Worm (Caenorhabditis elegans) whole organism, early embryonic: ENCODE measurements around the gene Y94H6A.7.

Source experiments
- ama-1 ChIP-seq: fragments of 150-350 bp; optimal IDR thresholded peaks from 2 replicates; lab custom pipeline; 2014
- ceh-13 ChIP-seq: fragments of 200-800 bp; sonication (Bioruptor generic); optimal IDR thresholded peaks from 2 replicates; lab custom pipeline; 2018; ENCODE audit warnings: mild to moderate bottlenecking, missing genetic modification characterization, missing compliant biosample characterization
- ceh-36 ChIP-seq: sonication (generic microtip); optimal IDR thresholded peaks from 2 replicates; lab custom pipeline; 2016; ENCODE audit warnings: missing genetic modification characterization, inconsistent platforms, missing compliant biosample characterization
- flt-1 ChIP-seq: fragments of 200-800 bp; sonication (Bioruptor generic); IDR thresholded peaks from 2 replicates; pipeline ENCODE4 v1.3.6; 2022; ENCODE audit warnings: missing genetic modification characterization, missing compliant biosample characterization
- hmbx-1 ChIP-seq: sonication (generic microtip); optimal IDR thresholded peaks from 2 replicates; lab custom pipeline; 2016; ENCODE audit warnings: mild to moderate bottlenecking, missing genetic modification characterization, missing compliant biosample characterization
- hnd-1 ChIP-seq: sonication (generic microtip); optimal IDR thresholded peaks from 2 replicates; lab custom pipeline; 2016; ENCODE audit warnings: missing genetic modification characterization, missing compliant biosample characterization
- pes-1 ChIP-seq: fragments of 200-800 bp; sonication (Bioruptor generic); IDR thresholded peaks from 2 replicates; pipeline ENCODE4 v1.3.6; 2022; ENCODE audit warnings: missing genetic modification reagents, missing genetic modification characterization, missing compliant biosample characterization
- scrt-1 ChIP-seq: fragments of 200-800 bp; sonication (Bioruptor generic); IDR thresholded peaks from 2 replicates; pipeline ENCODE4 v1.3.6; 2022; ENCODE audit warnings: missing genetic modification characterization, missing compliant biosample characterization
- sea-1 ChIP-seq: fragments of 200-800 bp; sonication (Bioruptor generic); conservative IDR thresholded peaks from 2 replicates; pipeline ENCODE4 v1.3.6; 2022; ENCODE audit warnings: missing genetic modification characterization, missing compliant biosample characterization
- tbx-37 ChIP-seq: fragments of 200-800 bp; sonication (Bioruptor generic); conservative IDR thresholded peaks from 2 replicates; pipeline ENCODE4 v1.3.6; 2022; ENCODE audit warnings: missing genetic modification reagents, missing genetic modification characterization, missing compliant biosample characterization

DNA sequence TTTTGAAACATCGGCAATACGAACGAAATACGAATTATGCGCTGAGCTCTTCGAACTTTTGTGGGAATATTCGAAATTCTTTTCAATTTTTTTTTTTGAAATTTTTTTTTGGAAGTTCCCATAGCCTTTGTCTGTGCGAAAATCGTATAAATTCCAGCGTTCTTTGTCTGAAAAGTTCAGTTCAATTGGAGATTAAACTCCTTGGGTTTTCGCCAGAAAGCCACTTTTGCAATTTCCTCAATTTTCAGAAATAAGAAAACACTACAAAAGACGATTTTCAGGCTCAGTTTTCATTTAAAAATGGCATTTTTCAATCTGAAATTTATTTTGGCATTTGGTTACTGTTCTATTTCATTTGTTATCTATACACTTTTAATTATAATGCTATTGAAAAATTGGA is 42.8 kb upstream of the Y94H6A.7 start, which contains the start of gene Y54G2A.38:
- TF ChIP-seq pes-1 (GFP tag; lab: Robert Waterston, UW), result no peak
- TF ChIP-seq ceh-13, result no peak
- no peak for TF ChIP-seq hmbx-1 (tag; lab: Kevin White, UChicago)
- TF ChIP-seq hnd-1 (tag; lab: Kevin White, UChicago), result no peak
- TF ChIP-seq flt-1 (GFP tag; lab: Robert Waterston, UW), result no peak
- no peak for TF ChIP-seq sea-1
- TF ChIP-seq ama-1 (lab: Kevin White, UChicago), result no peak
- TF ChIP-seq ceh-36, result no peak
- no peak for TF ChIP-seq scrt-1
- no peak for TF ChIP-seq tbx-37 (GFP tag; lab: Robert Waterston, UW)
